Worm (Caenorhabditis elegans) whole organism, L1 larva: ENCODE data around the gene ver-3.

Experiments
- blmp-1 ChIP-seq: fragments of 150-350 bp; optimal IDR thresholded peaks from 2 replicates; lab custom pipeline; 2014; ENCODE audit warnings: missing biosample characterization, missing genetic modification characterization
- ceh-82 ChIP-seq, 3 experiments: fragments of 150-350 bp in 1 of 3; sonication (generic microtip) in 2 of 3; optimal IDR thresholded peaks; 2 replicates each; lab custom pipeline; 2014 to 2017; ENCODE audit warnings: missing biosample characterization in 3 of 3, missing genetic modification characterization in 3 of 3
- dpl-1 ChIP-seq, 3 experiments: fragments of 150-350 bp in 2 of 3; sonication (generic microtip) in 1 of 3; optimal IDR thresholded peaks; 2 replicates each; lab custom pipeline; 2014 to 2017; ENCODE audit warnings: missing biosample characterization in 3 of 3, missing genetic modification characterization in 3 of 3, missing genetic modification reagents in 3 of 3
- fos-1 ChIP-seq: fragments of 150-350 bp; optimal IDR thresholded peaks from 2 replicates; lab custom pipeline; 2014; ENCODE audit warnings: missing biosample characterization, missing genetic modification characterization
- irx-1 ChIP-seq: sonication (generic microtip); optimal IDR thresholded peaks from 2 replicates; lab custom pipeline; 2016; ENCODE audit warnings: missing genetic modification characterization, missing compliant biosample characterization
- lin-13 ChIP-seq: fragments of 150-350 bp; optimal IDR thresholded peaks from 2 replicates; lab custom pipeline; 2014; ENCODE audit warnings: missing biosample characterization, missing genetic modification reagents, missing genetic modification characterization
- mdl-1 ChIP-seq, 2 experiments: fragments of 150-350 bp; optimal IDR thresholded peaks; 2 replicates each; lab custom pipeline; 2014 to 2017; ENCODE audit warnings: missing biosample characterization in 2 of 2, missing genetic modification characterization in 2 of 2, inconsistent platforms in 1 of 2
- nhr-237 ChIP-seq: fragments of 150-350 bp; optimal IDR thresholded peaks from 2 replicates; lab custom pipeline; 2014; ENCODE audit warnings: missing biosample characterization, missing genetic modification characterization
- vab-15 ChIP-seq: sonication (generic microtip); optimal IDR thresholded peaks from 2 replicates; lab custom pipeline; 2017; ENCODE audit warnings: missing genotype, mild to moderate bottlenecking, missing genetic modification characterization, missing compliant biosample characterization

- no peak for TF ChIP-seq vab-15 (tag; lab: Kevin White, UChicago)
- no peak for TF ChIP-seq ceh-82 (tag; optimal IDR thresholded peaks at IDR 0.05; lab: Kevin White, UChicago)
- no peak for TF ChIP-seq dpl-1 (GFP tag; optimal IDR thresholded peaks at IDR 0.05; lab: Kevin White, UChicago)
- no peak for TF ChIP-seq fos-1
- no peak for TF ChIP-seq lin-13 (GFP tag; lab: Kevin White, UChicago)
- no peak for TF ChIP-seq nhr-237 (tag; lab: Kevin White, UChicago)
- TF ChIP-seq irx-1 (tag; lab: Kevin White, UChicago), result no peak
- no peak for TF ChIP-seq mdl-1 (tag; optimal IDR thresholded peaks at IDR 0.05; lab: Kevin White, UChicago)
- TF ChIP-seq blmp-1 (tag; lab: Kevin White, UChicago), result peak; percentile 99
These were observed 44.1 kb downstream of the ver-3 start for ce11 chrX:11036114-11037087.
